Worm (Caenorhabditis elegans) whole organism, L3 larva: ENCODE data around the gene B0334.5.

Experiments
- R02D3.7 ChIP-seq: fragments of 150-350 bp; optimal IDR thresholded peaks from 2 replicates; lab custom pipeline; 2014; ENCODE audit warnings: missing biosample characterization, missing genetic modification characterization
- ZK546.5 ChIP-seq: sonication (generic microtip); optimal IDR thresholded peaks from 2 replicates; lab custom pipeline; 2017; ENCODE audit warnings: missing biosample characterization, missing genetic modification characterization
- aly-2 ChIP-seq: fragments of 150-350 bp; optimal IDR thresholded peaks from 2 replicates; lab custom pipeline; 2014; ENCODE audit warnings: missing biosample characterization, missing genetic modification characterization
- ama-1 ChIP-seq: fragments of 150-350 bp; optimal IDR thresholded peaks from 2 replicates; lab custom pipeline; 2018
- ceh-16 ChIP-seq: sonication (generic microtip); optimal IDR thresholded peaks from 2 replicates; lab custom pipeline; 2017; ENCODE audit warnings: missing biosample characterization, missing genetic modification characterization
- ceh-28 ChIP-seq: fragments of 150-350 bp; optimal IDR thresholded peaks from 2 replicates; lab custom pipeline; 2014; ENCODE audit warnings: missing biosample characterization, missing genetic modification reagents, missing genetic modification characterization
- ceh-82 ChIP-seq: fragments of 150-350 bp; optimal IDR thresholded peaks from 2 replicates; lab custom pipeline; 2014; ENCODE audit warnings: missing biosample characterization, missing genetic modification characterization
- ceh-9 ChIP-seq: sonication (generic microtip); optimal IDR thresholded peaks from 2 replicates; lab custom pipeline; 2018; ENCODE audit warnings: missing biosample characterization, missing genetic modification characterization
- daf-12 ChIP-seq: fragments of 150-350 bp; optimal IDR thresholded peaks from 2 replicates; lab custom pipeline; 2014; ENCODE audit warnings: missing biosample characterization, missing genetic modification reagents, missing genetic modification characterization
- egl-27 ChIP-seq: sonication (generic microtip); optimal IDR thresholded peaks from 4 replicates; lab custom pipeline; 2017; ENCODE audit warnings: missing biosample characterization, missing genetic modification reagents, missing genetic modification characterization
- elt-1 ChIP-seq: fragments of 150-350 bp; optimal IDR thresholded peaks from 2 replicates; lab custom pipeline; 2014; ENCODE audit warnings: missing biosample characterization, missing genetic modification characterization
- elt-2 ChIP-seq: sonication (generic microtip); optimal IDR thresholded peaks from 2 replicates; lab custom pipeline; 2016; ENCODE audit warnings: missing genetic modification reagents, mild to moderate bottlenecking, missing genetic modification characterization, missing compliant biosample characterization
- elt-3 ChIP-seq, 3 experiments: fragments of 150-350 bp in 1 of 3; sonication (generic microtip) in 2 of 3; optimal IDR thresholded peaks; 2 replicates in 2 of 3; 4 replicates in 1 of 3; lab custom pipeline; 2014 to 2017; ENCODE audit warnings: missing biosample characterization in 3 of 3, missing genetic modification characterization in 3 of 3
- eor-1 ChIP-seq, 2 experiments: fragments of 150-350 bp; optimal IDR thresholded peaks; 2 replicates each; lab custom pipeline; 2014 to 2018; ENCODE audit warnings: missing biosample characterization in 2 of 2, missing genetic modification characterization in 2 of 2
- fos-1 ChIP-seq: fragments of 150-350 bp; optimal IDR thresholded peaks from 2 replicates; lab custom pipeline; 2014; ENCODE audit warnings: missing biosample characterization, missing genetic modification characterization
- hmg-11 ChIP-seq: sonication (generic microtip); optimal IDR thresholded peaks from 2 replicates; lab custom pipeline; 2016; ENCODE audit warnings: missing genetic modification characterization, missing compliant biosample characterization
- lin-39 ChIP-seq: fragments of 150-350 bp; optimal IDR thresholded peaks from 2 replicates; lab custom pipeline; 2018; ENCODE audit warnings: missing biosample characterization, missing genetic modification reagents, missing genetic modification characterization
- lsy-12 ChIP-seq: sonication (generic microtip); optimal IDR thresholded peaks from 2 replicates; lab custom pipeline; 2016; ENCODE audit warnings: mild to moderate bottlenecking, missing genetic modification characterization, missing compliant biosample characterization
- mdl-1 ChIP-seq: fragments of 150-350 bp; optimal IDR thresholded peaks from 2 replicates; lab custom pipeline; 2014; ENCODE audit warnings: missing biosample characterization, missing genetic modification characterization
- mml-1 ChIP-seq: fragments of 150-350 bp; sonication (generic microtip); optimal IDR thresholded peaks from 3 replicates; lab custom pipeline; 2014; ENCODE audit warnings: missing biosample characterization, missing genetic modification characterization
- nfya-1 ChIP-seq: sonication (generic microtip); optimal IDR thresholded peaks from 2 replicates; lab custom pipeline; 2017; ENCODE audit warnings: missing genetic modification characterization, mild to moderate bottlenecking, missing compliant biosample characterization, antibody characterized with exemption, moderate library complexity; ENCODE audit not compliant: insufficient read depth
- nhr-11 ChIP-seq: fragments of 150-350 bp; optimal IDR thresholded peaks from 2 replicates; lab custom pipeline; 2014; ENCODE audit warnings: missing biosample characterization, missing genetic modification characterization
- nhr-237 ChIP-seq: fragments of 150-350 bp; optimal IDR thresholded peaks from 2 replicates; lab custom pipeline; 2014; ENCODE audit warnings: missing biosample characterization, missing genetic modification characterization
- nhr-25 ChIP-seq: sonication (generic microtip); optimal IDR thresholded peaks from 2 replicates; lab custom pipeline; 2017; ENCODE audit warnings: missing biosample characterization, missing genetic modification characterization
- nhr-28 ChIP-seq: fragments of 150-350 bp; optimal IDR thresholded peaks from 2 replicates; lab custom pipeline; 2014; ENCODE audit warnings: missing biosample characterization, missing genetic modification characterization
- nhr-43 ChIP-seq: sonication (generic microtip); optimal IDR thresholded peaks from 2 replicates; lab custom pipeline; 2016; ENCODE audit warnings: mild to moderate bottlenecking, missing genetic modification characterization, missing compliant biosample characterization; ENCODE audit not compliant: poor library complexity, severe bottlenecking
- nhr-76 ChIP-seq: fragments of 150-350 bp; sonication (generic microtip); optimal IDR thresholded peaks from 5 replicates; lab custom pipeline; 2014; ENCODE audit warnings: missing biosample characterization, missing genetic modification characterization
- pha-4 ChIP-seq: fragments of 150-350 bp; optimal IDR thresholded peaks from 2 replicates; lab custom pipeline; 2014; ENCODE audit warnings: missing biosample characterization, missing genetic modification reagents, missing genetic modification characterization
- pqm-1 ChIP-seq: fragments of 150-350 bp; optimal IDR thresholded peaks from 2 replicates; lab custom pipeline; 2017; ENCODE audit warnings: missing biosample characterization, missing genetic modification characterization, inconsistent platforms
- sea-2 ChIP-seq: fragments of 150-350 bp; sonication (generic microtip); optimal IDR thresholded peaks from 4 replicates; lab custom pipeline; 2014; ENCODE audit warnings: missing biosample characterization, missing genetic modification reagents, missing genetic modification characterization
- snpc-4 ChIP-seq: fragments of 150-350 bp; optimal IDR thresholded peaks from 2 replicates; lab custom pipeline; 2014; ENCODE audit warnings: missing biosample characterization, missing genetic modification characterization
- tbx-2 ChIP-seq: sonication (generic microtip); optimal IDR thresholded peaks from 2 replicates; lab custom pipeline; 2016; ENCODE audit warnings: mild to moderate bottlenecking, missing genetic modification characterization, missing compliant biosample characterization
- unc-39 ChIP-seq: sonication (generic microtip); optimal IDR thresholded peaks from 4 replicates; lab custom pipeline; 2017; ENCODE audit warnings: missing biosample characterization, missing genetic modification characterization
- unc-62 ChIP-seq: fragments of 150-350 bp; sonication (generic microtip); optimal IDR thresholded peaks from 4 replicates; lab custom pipeline; 2014; ENCODE audit warnings: missing biosample characterization, missing genetic modification reagents, missing genetic modification characterization
- zag-1 ChIP-seq: fragments of 150-350 bp; optimal IDR thresholded peaks from 2 replicates; lab custom pipeline; 2014; ENCODE audit warnings: missing biosample characterization, missing genetic modification characterization
- ztf-11 ChIP-seq: fragments of 150-350 bp; optimal IDR thresholded peaks from 2 replicates; lab custom pipeline; 2014; ENCODE audit warnings: missing biosample characterization, missing genetic modification characterization
- ztf-4 ChIP-seq: fragments of 150-350 bp; optimal IDR thresholded peaks from 2 replicates; lab custom pipeline; 2014; ENCODE audit warnings: missing biosample characterization, missing genetic modification characterization

The B0334.5 gene

ce11 chrII:11464427-11464944, 33.0 kb upstream of the B0334.5 start, which contains the start of the genes aars-1 and rga-1 (continued):
- no peak for TF ChIP-seq ama-1 (lab: Kevin White, UChicago)
- no peak for TF ChIP-seq sea-2 (GFP tag; lab: Kevin White, UChicago)
- TF ChIP-seq snpc-4 (tag; lab: Kevin White, UChicago) = peak; percentile 29
- TF ChIP-seq nhr-28 = no peak
- no peak for TF ChIP-seq ZK546.5 (tag; lab: Kevin White, UChicago)
- no peak for TF ChIP-seq mdl-1 (tag; lab: Kevin White, UChicago)
- no peak for TF ChIP-seq nhr-76 (tag; lab: Kevin White, UChicago)
- peak; percentile 60 for TF ChIP-seq hmg-11 (tag; lab: Kevin White, UChicago)
- no peak for TF ChIP-seq daf-12 (tag; lab: Kevin White, UChicago)
- TF ChIP-seq zag-1 (tag; lab: Kevin White, UChicago) = no peak
- TF ChIP-seq pha-4 (tag; lab: Kevin White, UChicago) = peak; percentile 70
- TF ChIP-seq ceh-82 (tag; lab: Kevin White, UChicago) = no peak
- no peak for TF ChIP-seq lsy-12 (tag; lab: Kevin White, UChicago)
- no peak for TF ChIP-seq ceh-9 (tag; lab: Kevin White, UChicago)
- TF ChIP-seq R02D3.7 (tag; lab: Kevin White, UChicago) = peak; percentile 35
- no peak for TF ChIP-seq ztf-11 (tag; lab: Kevin White, UChicago)
- no peak for TF ChIP-seq tbx-2
- TF ChIP-seq elt-3 (tag; optimal IDR thresholded peaks at IDR 0.05; lab: Kevin White, UChicago) = no peak
- TF ChIP-seq eor-1 (tag; optimal IDR thresholded peaks at IDR 0.05; lab: Kevin White, UChicago) = no peak
- TF ChIP-seq mml-1 (tag; lab: Kevin White, UChicago) = no peak
- no peak for TF ChIP-seq aly-2 (tag; lab: Kevin White, UChicago)

ce11 chrII:11467541-11467940, 29.9 kb upstream of the B0334.5 start, which contains the start of gene klp-17:
Gene klp-17 (minus strand): TSS chrII:11467641.
- no peak for TF ChIP-seq ceh-9 (tag; lab: Kevin White, UChicago)
- TF ChIP-seq nhr-25 (tag; lab: Kevin White, UChicago) = no peak
- no peak for TF ChIP-seq daf-12 (tag; lab: Kevin White, UChicago)
- no peak for TF ChIP-seq ceh-16 (tag; lab: Kevin White, UChicago)
- TF ChIP-seq mml-1 (tag; lab: Kevin White, UChicago) = no peak
- TF ChIP-seq egl-27 (tag; lab: Kevin White, UChicago) = no peak
- no peak for TF ChIP-seq ztf-11 (tag; lab: Kevin White, UChicago)

DNA sequence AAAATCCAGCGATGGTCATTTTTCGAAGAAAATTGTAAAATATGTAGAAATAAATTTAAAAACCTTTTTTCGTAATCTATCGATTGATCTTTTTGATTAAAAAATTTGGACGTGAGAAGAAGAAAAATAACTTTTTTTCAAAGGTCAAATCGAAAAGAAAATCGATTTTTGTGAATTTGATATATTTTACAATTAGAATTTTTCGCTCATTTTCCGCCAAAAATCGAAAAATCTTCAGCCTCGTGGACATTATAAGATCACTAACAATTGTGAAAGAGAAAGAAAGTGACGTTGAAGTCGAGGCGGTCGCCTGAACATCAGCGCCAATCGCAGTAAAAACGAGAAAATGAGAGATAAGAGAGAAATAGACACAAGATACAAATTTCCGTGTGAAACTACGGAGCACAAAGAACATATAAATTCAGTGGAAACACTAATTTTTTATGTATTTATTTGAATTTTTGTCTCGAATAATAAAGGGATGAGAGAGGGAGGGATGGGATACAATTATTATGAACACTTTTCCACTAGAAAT, 27.8 kb upstream of the B0334.5 start, which contains the start of gene cisd-1:
cisd-1 (minus strand) TSS at position 51 of the 535 bp plus-strand sequence.
- TF ChIP-seq pqm-1 (tag; lab: Kevin White, UChicago) = peak; percentile 52
- TF ChIP-seq zag-1 (tag; lab: Kevin White, UChicago) = no peak
- no peak for TF ChIP-seq lsy-12 (tag; lab: Kevin White, UChicago)
- no peak for TF ChIP-seq ama-1 (lab: Kevin White, UChicago)
- no peak for TF ChIP-seq egl-27 (tag; lab: Kevin White, UChicago)
- no peak for TF ChIP-seq mml-1 (tag; lab: Kevin White, UChicago)
- no peak for TF ChIP-seq ztf-11 (tag; lab: Kevin White, UChicago)
- no peak for TF ChIP-seq nhr-25 (tag; lab: Kevin White, UChicago)
- TF ChIP-seq fos-1 (tag; lab: Kevin White, UChicago) = no peak
- no peak for TF ChIP-seq daf-12 (tag; lab: Kevin White, UChicago)
- TF ChIP-seq ceh-82 (tag; lab: Kevin White, UChicago) = no peak
- no peak for TF ChIP-seq R02D3.7 (tag; lab: Kevin White, UChicago)
- TF ChIP-seq nfya-1 (tag; lab: Kevin White, UChicago) = peak; percentile 21
- no peak for TF ChIP-seq nhr-237 (tag; lab: Kevin White, UChicago)
- TF ChIP-seq unc-39 = no peak
- no peak for TF ChIP-seq hmg-11 (tag; lab: Kevin White, UChicago)
- no peak for TF ChIP-seq ceh-16 (tag; lab: Kevin White, UChicago)
- peak; percentile 65 for TF ChIP-seq elt-2 (tag; lab: Kevin White, UChicago)
- no peak for TF ChIP-seq elt-1 (tag; lab: Kevin White, UChicago)
- no peak for TF ChIP-seq nhr-28
- no peak for TF ChIP-seq ztf-4 (tag; lab: Kevin White, UChicago)
- TF ChIP-seq lin-39 (tag; lab: Kevin White, UChicago) = no peak
- TF ChIP-seq eor-1 (tag; optimal IDR thresholded peaks at IDR 0.05; lab: Kevin White, UChicago) = no peak
- TF ChIP-seq nhr-43 = no peak
- no peak for TF ChIP-seq nhr-11 (tag; lab: Kevin White, UChicago)
- TF ChIP-seq tbx-2 = no peak
- TF ChIP-seq ceh-28 = no peak
- TF ChIP-seq pha-4 (tag; lab: Kevin White, UChicago) = peak; percentile 27
- TF ChIP-seq unc-62 (GFP tag; lab: Kevin White, UChicago) = no peak
- no peak for TF ChIP-seq nhr-76 (tag; lab: Kevin White, UChicago)
